Worm (Caenorhabditis elegans) whole organism, L2 larva: ENCODE measurements around the gene unc-98.

ENCODE experiments used
- R02D3.7 ChIP-seq: fragments of 150-350 bp; optimal IDR thresholded peaks from 2 replicates; lab custom pipeline; 2014; ENCODE audit warnings: missing biosample characterization, missing genetic modification characterization
- ama-1 ChIP-seq: fragments of 150-350 bp; optimal IDR thresholded peaks from 2 replicates; lab custom pipeline; 2018; ENCODE audit warnings: inconsistent platforms
- elt-1 ChIP-seq: fragments of 150-350 bp; optimal IDR thresholded peaks from 2 replicates; lab custom pipeline; 2014; ENCODE audit warnings: missing biosample characterization, missing genetic modification characterization
- elt-3 ChIP-seq: sonication (generic microtip); optimal IDR thresholded peaks from 2 replicates; lab custom pipeline; 2017; ENCODE audit warnings: missing biosample characterization, missing genetic modification characterization
- lsy-2 ChIP-seq, 2 experiments: fragments of 150-350 bp in 1 of 2; sonication (generic microtip) in 1 of 2; optimal IDR thresholded peaks; 2 replicates each; lab custom pipeline; 2014 to 2017; ENCODE audit warnings: missing biosample characterization in 2 of 2, missing genetic modification characterization in 2 of 2
- nhr-12 ChIP-seq: fragments of 150-350 bp; optimal IDR thresholded peaks from 2 replicates; lab custom pipeline; 2014; ENCODE audit warnings: missing biosample characterization, missing genetic modification characterization
- nhr-25 ChIP-seq: fragments of 150-350 bp; sonication (generic microtip); optimal IDR thresholded peaks from 3 replicates; lab custom pipeline; 2014; ENCODE audit warnings: missing biosample characterization, missing genetic modification characterization
- nhr-6 ChIP-seq: fragments of 150-350 bp; optimal IDR thresholded peaks from 2 replicates; lab custom pipeline; 2014; ENCODE audit warnings: missing biosample characterization, missing genetic modification characterization
- nhr-77 ChIP-seq: fragments of 150-350 bp; optimal IDR thresholded peaks from 2 replicates; lab custom pipeline; 2014; ENCODE audit warnings: missing biosample characterization, missing genetic modification characterization
- unc-39 ChIP-seq: fragments of 150-350 bp; optimal IDR thresholded peaks from 2 replicates; lab custom pipeline; 2014; ENCODE audit warnings: missing biosample characterization, missing genetic modification characterization
- unc-55 ChIP-seq: fragments of 150-350 bp; sonication (generic microtip); optimal IDR thresholded peaks from 3 replicates; lab custom pipeline; 2014; ENCODE audit warnings: missing biosample characterization, missing genetic modification reagents, missing genetic modification characterization
- unc-62 ChIP-seq: fragments of 150-350 bp; optimal IDR thresholded peaks from 2 replicates; lab custom pipeline; 2014; ENCODE audit warnings: missing biosample characterization, missing genetic modification reagents, missing genetic modification characterization

DNA sequence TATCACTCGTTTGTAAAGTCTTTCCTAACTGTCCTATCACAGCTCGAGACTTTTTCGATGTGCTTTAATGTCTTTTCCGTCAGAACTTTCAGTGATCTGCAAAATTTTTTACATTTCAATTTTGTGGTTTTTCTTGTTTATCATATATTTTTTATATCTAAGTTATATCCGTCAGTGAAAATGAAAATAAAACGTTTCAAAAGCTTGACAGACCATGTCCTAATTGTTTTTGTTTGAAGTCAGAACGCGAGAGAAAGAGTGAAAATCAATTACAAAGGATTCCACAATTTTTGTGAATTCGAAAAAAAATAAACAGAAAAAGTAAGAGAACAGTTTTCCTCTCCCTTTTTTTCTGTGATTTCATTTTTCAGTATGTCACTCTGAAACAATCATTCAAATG is 25.3 kb downstream of the unc-98 start, which contains the start of gene F46C8.1:
- no peak for TF ChIP-seq elt-3 (tag; lab: Kevin White, UChicago)
- TF ChIP-seq ama-1 (lab: Kevin White, UChicago) = no peak
- TF ChIP-seq nhr-25 (tag; lab: Kevin White, UChicago) = no peak
- no peak for TF ChIP-seq nhr-6 (tag; lab: Kevin White, UChicago)
- no peak for TF ChIP-seq lsy-2 (tag; optimal IDR thresholded peaks at IDR 0.05; lab: Kevin White, UChicago)
- no peak for TF ChIP-seq nhr-12 (tag; lab: Kevin White, UChicago)
- TF ChIP-seq elt-1 (tag; lab: Kevin White, UChicago) = no peak
- TF ChIP-seq nhr-77 (tag; lab: Kevin White, UChicago) = no peak
- no peak for TF ChIP-seq R02D3.7 (tag; lab: Kevin White, UChicago)
- no peak for TF ChIP-seq unc-62 (GFP tag; lab: Kevin White, UChicago)
- TF ChIP-seq unc-55 (GFP tag; lab: Kevin White, UChicago) = no peak
- no peak for TF ChIP-seq unc-39 (tag; lab: Kevin White, UChicago)
